Fruit fly (Drosophila melanogaster): ENCODE results near the gene Las.

Gene Las

dm6 chr3L:20388983-20389382 is 43.2 kb downstream of the Las start (continued):
- no peak for TF ChIP-seq esg (GFP tag; conservative IDR thresholded peaks at IDR 0.05)
- TF ChIP-seq lab (GFP tag; optimal IDR thresholded peaks at IDR 0.05), result peak; percentile 67
- peak; percentile 24 for TF ChIP-seq CG10654 (GFP tag; optimal IDR thresholded peaks at IDR 0.05)
- no peak for TF ChIP-seq CG3995 (GFP tag; optimal IDR thresholded peaks at IDR 0.05)
- peak; percentile 73 for TF ChIP-seq gro (GFP tag; optimal IDR thresholded peaks at IDR 0.05)
- peak; percentile 16 for TF ChIP-seq jumu (GFP tag; optimal IDR thresholded peaks at IDR 0.05)
- peak; percentile 28 for TF ChIP-seq pho (GFP tag; optimal IDR thresholded peaks at IDR 0.05)
- no peak for TF ChIP-seq ash1 (GFP tag; optimal IDR thresholded peaks at IDR 0.05)
- peak; percentile 21 for TF ChIP-seq Hey (tag; optimal IDR thresholded peaks at IDR 0.05)
- peak; percentile 41; the same call in 1 of the 2 replicates for TF ChIP-seq CG4730 (GFP tag; IDR thresholded peaks at IDR 0.05)
- no peak for TF ChIP-seq ara (GFP tag; IDR thresholded peaks at IDR 0.05)
- no peak for TF ChIP-seq CG4282 (GFP tag; optimal IDR thresholded peaks at IDR 0.05)
- 0 out of 3 replicates have a peak, but pooled peaks have one; percentile 17 for TF ChIP-seq CG17361 (GFP tag; IDR thresholded peaks at IDR 0.05)
- TF ChIP-seq ranshi (GFP tag; IDR thresholded peaks at IDR 0.05), result peak; percentile 48
- TF ChIP-seq CG17385 (GFP tag; optimal IDR thresholded peaks at IDR 0.05), result peak; percentile 13
- no peak for TF ChIP-seq Hand (GFP tag; optimal IDR thresholded peaks at IDR 0.05)
- peak; percentile 57 for TF ChIP-seq her (GFP tag; optimal IDR thresholded peaks at IDR 0.05)
- TF ChIP-seq CG12769 (tag; optimal IDR thresholded peaks at IDR 0.05), result peak; percentile 87
- peak; percentile 30; the same call in 1 of the 2 replicates for TF ChIP-seq seq (GFP tag; IDR thresholded peaks at IDR 0.05)
- peak; percentile 17 for TF ChIP-seq dmrt11E (tag; optimal IDR thresholded peaks at IDR 0.05)
- TF ChIP-seq CG1024 (GFP tag; IDR thresholded peaks at IDR 0.05), result peak; percentile 3; the same call in 1 of the 2 replicates
- peak; percentile 28 for TF ChIP-seq fd3F (GFP tag; optimal IDR thresholded peaks at IDR 0.05)
- TF ChIP-seq ftz-f1 (GFP tag; optimal IDR thresholded peaks at IDR 0.05), result peak; percentile 79
- peak; percentile 40 for TF ChIP-seq CG15514 (GFP tag; optimal IDR thresholded peaks at IDR 0.05)
- TF ChIP-seq CG15601 (tag; optimal IDR thresholded peaks at IDR 0.05), result no peak
- TF ChIP-seq gcm2 (GFP tag; optimal IDR thresholded peaks at IDR 0.05), result no peak
- no peak for TF ChIP-seq CG4617 (GFP tag; optimal IDR thresholded peaks at IDR 0.05; ENCODE audit: borderline replicate concordance)
- no peak for TF ChIP-seq CG11696 (GFP tag; IDR thresholded peaks at IDR 0.05)
- peak; percentile 4 for TF ChIP-seq CG7556 (GFP tag; optimal IDR thresholded peaks at IDR 0.05)
- TF ChIP-seq wek (GFP tag; optimal IDR thresholded peaks at IDR 0.05), result no peak
- TF ChIP-seq pum (GFP tag; optimal IDR thresholded peaks at IDR 0.05), result peak; percentile 16
- TF ChIP-seq Rx (GFP tag; IDR thresholded peaks at IDR 0.05), result 0 out of 2 replicates have a peak, but pooled peaks have one; percentile 21
- TF ChIP-seq CG31224 (GFP tag; IDR thresholded peaks at IDR 0.05), result no peak
- no peak for TF ChIP-seq Poxn (GFP tag; IDR thresholded peaks at IDR 0.05)
- no peak for TF ChIP-seq CG10147 (GFP tag; optimal IDR thresholded peaks at IDR 0.05)
- no peak for TF ChIP-seq twi (tag; optimal IDR thresholded peaks at IDR 0.05)
- no peak for TF ChIP-seq CG31365 (tag; optimal IDR thresholded peaks at IDR 0.05)
- peak; percentile 68 for TF ChIP-seq Rfx (GFP tag; IDR thresholded peaks at IDR 0.05)
- TF ChIP-seq CG12744 (GFP tag; optimal IDR thresholded peaks at IDR 0.05), result peak; percentile 37
- TF ChIP-seq fd64A (GFP tag; optimal IDR thresholded peaks at IDR 0.05), result no peak
- peak; percentile 37 for TF ChIP-seq BtbVII (GFP tag; optimal IDR thresholded peaks at IDR 0.05)
- no peak for TF ChIP-seq cas (GFP tag; IDR thresholded peaks at IDR 0.05)
- TF ChIP-seq dpn (GFP tag; optimal IDR thresholded peaks at IDR 0.05), result peak; percentile 20 to 60
- TF ChIP-seq CG10959 (GFP tag; IDR thresholded peaks at IDR 0.05), result no peak
- TF ChIP-seq dmrt99B (tag; optimal IDR thresholded peaks at IDR 0.05), result peak; percentile 38
- peak; percentile 15; the same call in 1 of the 2 replicates for TF ChIP-seq lmd (GFP tag; IDR thresholded peaks at IDR 0.05)
- TF ChIP-seq CG6683 (GFP tag; optimal IDR thresholded peaks at IDR 0.05), result no peak
- TF ChIP-seq Ada2b (GFP tag; IDR thresholded peaks at IDR 0.05), result 0 out of 2 replicates have a peak, but pooled peaks have one; percentile 30
- peak; percentile 13 for TF ChIP-seq Myb (GFP tag; optimal IDR thresholded peaks at IDR 0.05)
- peak; percentile 36 for TF ChIP-seq org-1 (GFP tag; optimal IDR thresholded peaks at IDR 0.05)
- TF ChIP-seq unpg (GFP tag; optimal IDR thresholded peaks at IDR 0.05), result peak; percentile 48

Data from whole organism, embryonic.